Worm (Caenorhabditis elegans) whole organism, young adult: ENCODE measurements around the gene npp-9.

Experiments used
- ama-1 ChIP-seq, 3 experiments: fragments of 150-350 bp in 1 of 3; sonication (generic microtip) in 2 of 3; optimal IDR thresholded peaks; 2 replicates each; lab custom pipeline; 2014 to 2018; ENCODE audit warnings: missing biosample characterization in 2 of 3, missing genetic modification characterization in 2 of 3, missing genetic modification reagents in 2 of 3
- lsl-1 ChIP-seq: fragments of 200-800 bp; sonication (Bioruptor generic); optimal IDR thresholded peaks from 2 replicates; lab custom pipeline; 2018; ENCODE audit warnings: mild to moderate bottlenecking, missing genetic modification characterization, moderate library complexity, missing compliant biosample characterization
- nhr-120 ChIP-seq: fragments of 200-800 bp; sonication (Bioruptor generic); IDR thresholded peaks from 2 replicates; pipeline ENCODE4 v1.3.6; 2022; ENCODE audit warnings: missing genetic modification characterization, missing compliant biosample characterization
- rec-8 ChIP-seq, 2 experiments: sonication (generic microtip); optimal IDR thresholded peaks; 2 replicates each; lab custom pipeline; 2016; ENCODE audit warnings: mild to moderate bottlenecking in 2 of 2, missing genetic modification characterization in 2 of 2, missing genetic modification reagents in 2 of 2, missing genotype in 2 of 2, missing biosample characterization in 1 of 2, missing compliant biosample characterization in 1 of 2, moderate library complexity in 1 of 2
- rpc-1 ChIP-seq, 2 experiments: fragments of 150-350 bp in 1 of 2; sonication (generic microtip) in 1 of 2; optimal IDR thresholded peaks; 2 replicates each; lab custom pipeline; 2014 to 2018; ENCODE audit warnings: missing biosample characterization in 1 of 2, missing genetic modification characterization in 1 of 2, missing genetic modification reagents in 1 of 2, missing genotype in 1 of 2
- snpc-1.3 ChIP-seq: sonication (generic microtip); optimal IDR thresholded peaks from 2 replicates; lab custom pipeline; 2017; ENCODE audit warnings: missing genetic modification characterization, mild to moderate bottlenecking, missing compliant biosample characterization, antibody characterized with exemption, moderate library complexity, missing genotype, missing genetic modification reagents; ENCODE audit not compliant: insufficient read depth
- unc-130 ChIP-seq: sonication (generic microtip); optimal IDR thresholded peaks from 2 replicates; lab custom pipeline; 2016; ENCODE audit warnings: missing genetic modification reagents, missing genetic modification characterization, missing compliant biosample characterization
- unc-62 ChIP-seq: fragments of 150-350 bp; optimal IDR thresholded peaks from 2 replicates; lab custom pipeline; 2014; ENCODE audit warnings: missing biosample characterization, missing genetic modification reagents, missing genetic modification characterization

DNA sequence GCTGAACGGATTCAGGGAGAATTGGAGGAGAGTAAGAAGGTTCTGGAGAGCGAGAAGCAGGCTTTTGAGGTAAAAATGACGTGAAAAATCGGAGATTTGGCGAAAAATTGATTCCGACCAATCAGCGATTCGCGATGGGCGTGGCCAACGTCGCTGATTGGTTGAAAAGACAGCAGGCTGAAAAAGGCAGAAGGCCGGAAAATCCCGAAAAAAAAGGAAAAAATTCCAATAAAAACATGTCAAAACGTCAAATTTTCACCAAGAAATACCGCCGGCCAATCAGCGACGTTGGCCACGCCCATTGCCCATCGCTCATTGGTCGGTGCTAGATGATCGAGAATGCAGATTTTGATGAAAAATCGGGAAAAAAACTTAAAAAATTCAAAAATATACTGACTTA lies 13.2 kb upstream of the npp-9 start:
- no peak for TF ChIP-seq lsl-1 (GFP tag; lab: Kevin White, UChicago)
- no peak for TF ChIP-seq nhr-120
- no peak for TF ChIP-seq rpc-1 (optimal IDR thresholded peaks at IDR 0.05; lab: Kevin White, UChicago)
- no peak for TF ChIP-seq rpc-1 (tag; optimal IDR thresholded peaks at IDR 0.05; lab: Kevin White, UChicago)
- TF ChIP-seq snpc-1.3 (tag; lab: Kevin White, UChicago) = no peak
- TF ChIP-seq unc-130 (GFP tag; lab: Kevin White, UChicago) = no peak
- TF ChIP-seq ama-1 (optimal IDR thresholded peaks at IDR 0.05; lab: Kevin White, UChicago) = no peak
- TF ChIP-seq ama-1 (GFP tag; optimal IDR thresholded peaks at IDR 0.05; lab: Kevin White, UChicago) = no peak
- no peak for TF ChIP-seq unc-62
- no peak for TF ChIP-seq rec-8 (tag; optimal IDR thresholded peaks at IDR 0.05; lab: Kevin White, UChicago)
